Worm (Caenorhabditis elegans): Measurements from ENCODE around the gene F48G7.9.

- TF ChIP-seq ceh-18 (tag; optimal IDR thresholded peaks at IDR 0.05) (no peak), pqm-1 (tag; optimal IDR thresholded peaks at IDR 0.05) (no peak), pax-1 (tag; optimal IDR thresholded peaks at IDR 0.05) (no peak), sox-4 (tag; optimal IDR thresholded peaks at IDR 0.05) (no peak), hlh-30 (tag; optimal IDR thresholded peaks at IDR 0.05; ENCODE audit: insufficient read depth) (no peak), nfya-1 (tag; optimal IDR thresholded peaks at IDR 0.05) (no peak), rnt-1 (tag; optimal IDR thresholded peaks at IDR 0.05) (no peak)
Measured at ce11 chrV:620987-621386, 7.4 kb downstream of the F48G7.9 start.
